Fruit fly (Drosophila melanogaster) whole organism, wandering third instar larva: ENCODE data around the gene Ucp4A.

Source experiments
- Abd-B ChIP-seq: fragments of >200 bp; optimal IDR thresholded peaks from 2 replicates; lab custom pipeline; 2017; ENCODE audit warnings: missing biosample characterization, missing genetic modification characterization
- CG32264 ChIP-seq: fragments of 200-800 bp; sonication (Bioruptor generic); optimal IDR thresholded peaks from 2 replicates; lab custom pipeline; 2016; ENCODE audit warnings: missing biosample characterization, missing genetic modification characterization
- HLH106 ChIP-seq: fragments of 200-800 bp; optimal IDR thresholded peaks from 3 replicates; lab custom pipeline; 2019; ENCODE audit warnings: missing biosample characterization, mild to moderate bottlenecking, missing genetic modification characterization, moderate library complexity
- br ChIP-seq: fragments of 200-800 bp; sonication (Bioruptor generic); optimal IDR thresholded peaks from 2 replicates; lab custom pipeline; 2016; ENCODE audit warnings: missing biosample characterization, missing genetic modification characterization
- brk ChIP-seq: fragments of 200-800 bp; sonication (Bioruptor generic); optimal IDR thresholded peaks from 2 replicates; lab custom pipeline; 2016; ENCODE audit warnings: missing biosample characterization, mild to moderate bottlenecking, missing genetic modification characterization

DNA sequence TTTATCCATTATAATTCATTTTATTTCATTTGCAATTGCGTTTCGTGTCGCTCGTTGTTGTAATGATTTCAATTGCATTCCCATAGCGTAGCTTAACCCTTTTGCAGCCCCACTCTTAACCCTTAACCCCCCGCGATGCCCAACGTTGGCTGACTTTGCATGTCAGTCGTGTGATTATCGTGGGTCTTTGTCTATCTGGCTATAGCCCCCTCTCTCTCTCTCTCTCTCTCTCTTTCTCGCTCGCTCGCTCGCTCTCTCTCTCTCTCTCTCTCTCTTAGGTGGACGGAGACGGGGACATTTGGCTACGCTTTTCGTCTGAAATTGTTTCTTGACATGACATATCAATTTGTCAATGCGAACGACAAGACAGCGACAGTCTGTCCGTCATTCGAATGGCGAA, 32.6 kb upstream of the Ucp4A start:
- TF ChIP-seq Abd-B (no peak), CG32264 (GFP tag; lab: Kevin White, UChicago) (no peak), brk (GFP tag; lab: Kevin White, UChicago) (no peak), HLH106 (no peak), br (no peak)
